Worm (Caenorhabditis elegans) whole organism, young adult: Measurements from ENCODE around the gene golg-2.
A peak's percentile ranks its signal among the peaks of the same experiment; 100 is the strongest.

Experiments used
- F23B12.7 ChIP-seq: sonication (generic microtip); optimal IDR thresholded peaks from 2 replicates; lab custom pipeline; 2017; ENCODE audit warnings: missing genetic modification characterization, mild to moderate bottlenecking, missing compliant biosample characterization, antibody characterized with exemption, moderate library complexity; ENCODE audit not compliant: insufficient read depth
- F37B4.10 ChIP-seq: fragments of 200-800 bp; sonication (Bioruptor generic); IDR thresholded peaks from 2 replicates; pipeline ENCODE4 v1.3.6; 2022; ENCODE audit warnings: missing genetic modification characterization, missing compliant biosample characterization
- F57C9.4 ChIP-seq: sonication (generic microtip); optimal IDR thresholded peaks from 2 replicates; lab custom pipeline; 2017; ENCODE audit warnings: mild to moderate bottlenecking, missing genetic modification characterization, missing compliant biosample characterization
- K11D2.4 ChIP-seq: fragments of 200-800 bp; sonication (Bioruptor generic); IDR thresholded peaks from 2 replicates; pipeline ENCODE4 v1.3.6; 2022; ENCODE audit warnings: missing genetic modification reagents, missing genetic modification characterization, missing compliant biosample characterization
- T26A5.8 ChIP-seq: sonication (generic microtip); optimal IDR thresholded peaks from 2 replicates; lab custom pipeline; 2016; ENCODE audit warnings: missing genetic modification characterization, missing compliant biosample characterization
- Y67H2A.10 ChIP-seq: fragments of 200-800 bp; sonication (Bioruptor generic); conservative IDR thresholded peaks from 2 replicates; pipeline ENCODE4 v1.3.6; 2022; ENCODE audit warnings: missing genetic modification reagents, missing genetic modification characterization, missing compliant biosample characterization
- ZK185.1 ChIP-seq: sonication (generic microtip); optimal IDR thresholded peaks from 2 replicates; lab custom pipeline; 2016; ENCODE audit warnings: mild to moderate bottlenecking, missing genetic modification characterization, missing compliant biosample characterization; ENCODE audit not compliant: poor library complexity, severe bottlenecking
- attf-5 ChIP-seq: fragments of 200-800 bp; sonication (Bioruptor generic); optimal IDR thresholded peaks from 2 replicates; lab custom pipeline; 2018; ENCODE audit warnings: mild to moderate bottlenecking, missing genetic modification characterization, missing compliant biosample characterization
- bed-2 ChIP-seq: fragments of 200-800 bp; sonication (Bioruptor generic); IDR thresholded peaks from 2 replicates; pipeline ENCODE4 v1.3.6; 2022; ENCODE audit warnings: missing genetic modification reagents, missing genetic modification characterization, missing compliant biosample characterization
- cebp-2 ChIP-seq: fragments of 200-800 bp; sonication (Bioruptor generic); IDR thresholded peaks from 2 replicates; pipeline ENCODE4 v1.3.6; 2022; ENCODE audit warnings: missing genetic modification characterization, missing compliant biosample characterization
- ceh-27 ChIP-seq: fragments of 200-800 bp; sonication (Bioruptor generic); optimal IDR thresholded peaks from 2 replicates; lab custom pipeline; 2018; ENCODE audit warnings: mild to moderate bottlenecking, missing genetic modification characterization, moderate library complexity, missing compliant biosample characterization
- chd-7 ChIP-seq: sonication (generic microtip); optimal IDR thresholded peaks from 2 replicates; lab custom pipeline; 2016; ENCODE audit warnings: mild to moderate bottlenecking, missing genetic modification characterization, moderate library complexity, missing compliant biosample characterization
- dox-1 ChIP-seq: fragments of 200-800 bp; sonication (Bioruptor generic); IDR thresholded peaks from 2 replicates; pipeline ENCODE4 v1.3.6; 2022; ENCODE audit warnings: missing genetic modification reagents, missing genetic modification characterization, missing compliant biosample characterization
- dpl-1 ChIP-seq: fragments of 150-350 bp; optimal IDR thresholded peaks from 2 replicates; lab custom pipeline; 2014; ENCODE audit warnings: missing biosample characterization, missing genetic modification reagents, missing genetic modification characterization
- efl-1 ChIP-seq: fragments of 150-350 bp; optimal IDR thresholded peaks from 2 replicates; lab custom pipeline; 2014; ENCODE audit warnings: missing biosample characterization, missing genetic modification reagents, missing genetic modification characterization
- egl-18 ChIP-seq: fragments of 200-800 bp; sonication (Bioruptor generic); IDR thresholded peaks from 2 replicates; pipeline ENCODE4 v1.3.6; 2022; ENCODE audit warnings: missing genetic modification reagents, missing genetic modification characterization, missing compliant biosample characterization
- ekl-4 ChIP-seq: fragments of 200-800 bp; sonication (Bioruptor generic); IDR thresholded peaks from 2 replicates; pipeline ENCODE4 v1.3.6; 2022; ENCODE audit warnings: missing genetic modification reagents, missing genetic modification characterization, missing compliant biosample characterization
- him-1 ChIP-seq: sonication (generic microtip); optimal IDR thresholded peaks from 2 replicates; lab custom pipeline; 2016; ENCODE audit warnings: missing genotype, missing genetic modification reagents, missing genetic modification characterization, missing compliant biosample characterization
- hmg-20 ChIP-seq: fragments of 200-800 bp; sonication (Bioruptor generic); IDR thresholded peaks from 2 replicates; pipeline ENCODE4 v1.3.6; 2022; ENCODE audit warnings: missing genetic modification reagents, missing genetic modification characterization, missing compliant biosample characterization
- lag-1 ChIP-seq: fragments of 200-800 bp; sonication (Bioruptor generic); IDR thresholded peaks from 2 replicates; pipeline ENCODE4 v1.3.6; 2022; ENCODE audit warnings: missing genetic modification reagents, missing genetic modification characterization, missing compliant biosample characterization
- let-607 ChIP-seq, 2 experiments: fragments of 200-800 bp in 1 of 2; sonication (Bioruptor generic) in 1 of 2; sonication (generic microtip) in 1 of 2; optimal IDR thresholded peaks; 2 replicates each; lab custom pipeline; 2016 to 2018; ENCODE audit warnings: mild to moderate bottlenecking in 2 of 2, missing compliant biosample characterization in 2 of 2, missing genetic modification characterization in 2 of 2, moderate library complexity in 2 of 2, missing genotype in 1 of 2
- lin-26 ChIP-seq: fragments of 200-800 bp; sonication (Bioruptor generic); IDR thresholded peaks from 2 replicates; pipeline ENCODE4 v1.3.6; 2022; ENCODE audit warnings: missing genetic modification reagents, missing genetic modification characterization, missing compliant biosample characterization
- lin-54 ChIP-seq: fragments of 200-800 bp; sonication (Bioruptor generic); optimal IDR thresholded peaks from 2 replicates; lab custom pipeline; 2018; ENCODE audit warnings: mild to moderate bottlenecking, missing genetic modification characterization, missing compliant biosample characterization
- lir-1 ChIP-seq: fragments of 200-800 bp; sonication (Bioruptor generic); conservative IDR thresholded peaks from 2 replicates; pipeline ENCODE4 v1.3.6; 2022; ENCODE audit warnings: missing genetic modification reagents, missing genetic modification characterization, missing compliant biosample characterization
- lsl-1 ChIP-seq: fragments of 200-800 bp; sonication (Bioruptor generic); optimal IDR thresholded peaks from 2 replicates; lab custom pipeline; 2018; ENCODE audit warnings: mild to moderate bottlenecking, missing genetic modification characterization, moderate library complexity, missing compliant biosample characterization
- madf-3 ChIP-seq: fragments of 200-800 bp; sonication (Bioruptor generic); IDR thresholded peaks from 2 replicates; pipeline ENCODE4 v1.3.6; 2022; ENCODE audit warnings: missing genetic modification reagents, missing genetic modification characterization, missing compliant biosample characterization
- madf-6 ChIP-seq: fragments of 200-800 bp; sonication (Bioruptor generic); IDR thresholded peaks from 2 replicates; pipeline ENCODE4 v1.3.6; 2022; ENCODE audit warnings: missing genetic modification reagents, missing genetic modification characterization, missing compliant biosample characterization
- mcd-1 ChIP-seq: fragments of 200-800 bp; sonication (Bioruptor generic); IDR thresholded peaks from 2 replicates; pipeline ENCODE4 v1.3.6; 2022; ENCODE audit warnings: missing genetic modification reagents, missing genetic modification characterization, missing compliant biosample characterization
- mel-28 ChIP-seq: sonication (generic microtip); optimal IDR thresholded peaks from 2 replicates; lab custom pipeline; 2016; ENCODE audit warnings: borderline replicate concordance, mild to moderate bottlenecking, missing genetic modification characterization, missing compliant biosample characterization
- rcor-1 ChIP-seq: fragments of 200-800 bp; sonication (Bioruptor generic); IDR thresholded peaks from 2 replicates; pipeline ENCODE4 v1.3.6; 2022; ENCODE audit warnings: missing genetic modification reagents, missing genetic modification characterization, missing compliant biosample characterization
- snpc-3.4 ChIP-seq: sonication (generic microtip); optimal IDR thresholded peaks from 2 replicates; lab custom pipeline; 2017; ENCODE audit warnings: missing genetic modification characterization, mild to moderate bottlenecking, missing compliant biosample characterization, antibody characterized with exemption, moderate library complexity, missing genotype, missing genetic modification reagents
- snpc-4 ChIP-seq, 5 experiments: fragments of 150-350 bp in 1 of 5; sonication (generic microtip) in 4 of 5; optimal IDR thresholded peaks; 2 replicates each; lab custom pipeline; 2014 to 2018; ENCODE audit warnings: missing genetic modification characterization in 5 of 5, missing biosample characterization in 3 of 5, antibody characterized with exemption in 2 of 5, mild to moderate bottlenecking in 2 of 5, missing compliant biosample characterization in 2 of 5, missing genotype in 2 of 5, moderate library complexity in 2 of 5, missing genetic modification reagents in 1 of 5
- somi-1 ChIP-seq: fragments of 200-800 bp; sonication (Bioruptor generic); optimal IDR thresholded peaks from 2 replicates; lab custom pipeline; 2018; ENCODE audit warnings: mild to moderate bottlenecking, missing genetic modification characterization, missing compliant biosample characterization
- tbp1 ChIP-seq: fragments of 200-800 bp; sonication (Bioruptor generic); optimal IDR thresholded peaks from 2 replicates; lab custom pipeline; 2018; ENCODE audit warnings: mild to moderate bottlenecking, missing genetic modification characterization, missing compliant biosample characterization
- zfh-2 ChIP-seq: fragments of 200-800 bp; sonication (Bioruptor generic); conservative IDR thresholded peaks from 2 replicates; pipeline ENCODE4 v1.3.6; 2022; ENCODE audit warnings: missing genetic modification reagents, missing genetic modification characterization, missing compliant biosample characterization
- ztf-18 ChIP-seq: sonication (generic microtip); optimal IDR thresholded peaks from 2 replicates; lab custom pipeline; 2016; ENCODE audit warnings: missing genotype, mild to moderate bottlenecking, missing genetic modification characterization, missing compliant biosample characterization
- ztf-26 ChIP-seq: sonication (generic microtip); optimal IDR thresholded peaks from 2 replicates; lab custom pipeline; 2017; ENCODE audit warnings: missing genetic modification characterization, missing compliant biosample characterization
- ztf-3 ChIP-seq: fragments of 200-800 bp; sonication (Bioruptor generic); optimal IDR thresholded peaks from 2 replicates; lab custom pipeline; 2018; ENCODE audit warnings: mild to moderate bottlenecking, missing genetic modification characterization, missing compliant biosample characterization

The golg-2 gene

ce11 chrII:5039912-5040311 is at the start of gene golg-2:
Gene golg-2 (minus strand): TSS chrII:5040091.
- TF ChIP-seq F23B12.7 (peak; percentile 18), lir-1 (no peak)

- TF ChIP-seq ztf-3 (GFP tag; lab: Kevin White, UChicago), result no peak
- no peak for TF ChIP-seq madf-3
- no peak for TF ChIP-seq chd-7 (tag; lab: Kevin White, UChicago)
- no peak for TF ChIP-seq ekl-4 (GFP tag; lab: Robert Waterston, UW)
- no peak for TF ChIP-seq let-607 (tag; optimal IDR thresholded peaks at IDR 0.05; lab: Kevin White, UChicago)
Observed at ce11 chrII:5086143-5086542, 46.3 kb upstream of the golg-2 start.

ce11 chrII:5085450-5085849 is 45.6 kb upstream of the golg-2 start, which contains the start of gene txt-9:
Gene txt-9 (plus strand): TSS chrII:5085785.
- TF ChIP-seq Y67H2A.10 (GFP tag; lab: Robert Waterston, UW), result no peak

- TF ChIP-seq snpc-3.4 (tag; lab: Kevin White, UChicago) (no peak), lag-1 (GFP tag; lab: Robert Waterston, UW) (no peak), mcd-1 (no peak), attf-5 (GFP tag; lab: Kevin White, UChicago) (no peak), mel-28 (tag; lab: Kevin White, UChicago) (no peak), snpc-4 (GFP tag; optimal IDR thresholded peaks at IDR 0.05; lab: Kevin White, UChicago) (no peak), snpc-4 (tag; optimal IDR thresholded peaks at IDR 0.05; lab: Kevin White, UChicago) (no peak), somi-1 (GFP tag; lab: Kevin White, UChicago) (no peak)
Observed at ce11 chrII:5084225-5084624, 44.3 kb upstream of the golg-2 start.

ce11 chrII:5083341-5083740 is 43.5 kb upstream of the golg-2 start, which contains the start of gene C04G6.4:
Gene C04G6.4 (minus strand): TSS chrII:5083441.
- TF ChIP-seq K11D2.4 (GFP tag; lab: Robert Waterston, UW) (no peak), ztf-26 (no peak), ztf-18 (tag; lab: Kevin White, UChicago) (no peak), zfh-2 (GFP tag; lab: Robert Waterston, UW) (no peak), F57C9.4 (tag; lab: Kevin White, UChicago) (no peak), hmg-20 (GFP tag; lab: Robert Waterston, UW) (no peak)

- TF ChIP-seq T26A5.8 (tag; lab: Kevin White, UChicago), result no peak
- peak; percentile 55 for TF ChIP-seq madf-6
- peak; percentile 45 for TF ChIP-seq lsl-1
- peak; percentile 4 for TF ChIP-seq ZK185.1 (tag; lab: Kevin White, UChicago)
- peak; percentile 40 for TF ChIP-seq lin-54 (GFP tag; lab: Kevin White, UChicago)
- TF ChIP-seq mcd-1, result peak; percentile 50
- TF ChIP-seq snpc-3.4 (tag; lab: Kevin White, UChicago), result peak; percentile 25
- TF ChIP-seq dox-1 (GFP tag; lab: Robert Waterston, UW), result peak; percentile 54; the same call in 1 of the 2 replicates
- TF ChIP-seq bed-2, result no peak
- TF ChIP-seq rcor-1 (GFP tag; lab: Robert Waterston, UW), result no peak
- no peak for TF ChIP-seq cebp-2 (GFP tag; lab: Robert Waterston, UW)
- no peak for TF ChIP-seq F37B4.10 (GFP tag; lab: Robert Waterston, UW)
- no peak for TF ChIP-seq dpl-1 (GFP tag; lab: Kevin White, UChicago)
- peak; percentile 30 for TF ChIP-seq ceh-27
- no peak for TF ChIP-seq ztf-18 (tag; lab: Kevin White, UChicago)
- no peak for TF ChIP-seq lin-26 (GFP tag; lab: Robert Waterston, UW)
- TF ChIP-seq tbp1 (GFP tag; lab: Kevin White, UChicago), result peak; percentile 44
- TF ChIP-seq efl-1, result peak; percentile 18
- TF ChIP-seq egl-18 (GFP tag; lab: Robert Waterston, UW), result no peak
- TF ChIP-seq him-1 (tag; lab: Kevin White, UChicago), result peak; percentile 3
- TF ChIP-seq F57C9.4 (tag; lab: Kevin White, UChicago), result no peak
Observed at ce11 chrII:5081124-5081913, 41.4 kb upstream of the golg-2 start, which contains the start of gene dsh-2. Gene dsh-2 (minus strand): TSS chrII:5081174.
